Fruit fly (Drosophila melanogaster) whole organism, pupa: Measurements from ENCODE around the gene CG32772.

Experiments used
- CG12605 ChIP-seq: fragments of 200-800 bp; sonication (Bioruptor generic); IDR thresholded peaks from 2 replicates; pipeline ENCODE4 v1.3.6; 2022; ENCODE audit warnings: missing biosample characterization, missing genetic modification characterization
- CG13204 ChIP-seq: fragments of 200-800 bp; sonication (Bioruptor generic); optimal IDR thresholded peaks from 2 replicates; lab custom pipeline; 2018; ENCODE audit warnings: missing biosample characterization, mild to moderate bottlenecking, missing genetic modification characterization, moderate library complexity
- CG14655 ChIP-seq: fragments of 200-800 bp; sonication (Bioruptor generic); optimal IDR thresholded peaks from 3 replicates; lab custom pipeline; 2017; ENCODE audit warnings: mild to moderate bottlenecking, missing biosample characterization, missing genetic modification reagents, missing genetic modification characterization
- CG15710 ChIP-seq: fragments of 200-800 bp; sonication (Bioruptor generic); optimal IDR thresholded peaks from 2 replicates; lab custom pipeline; 2018; ENCODE audit warnings: missing biosample characterization, mild to moderate bottlenecking, missing genetic modification characterization, moderate library complexity
- CG34367 ChIP-seq: fragments of 200-800 bp; sonication (Bioruptor generic); optimal IDR thresholded peaks from 2 replicates; lab custom pipeline; 2018; ENCODE audit warnings: missing biosample characterization, mild to moderate bottlenecking, missing genetic modification characterization
- CG4496 ChIP-seq: fragments of 200-800 bp; sonication (Bioruptor generic); IDR thresholded peaks from 3 replicates; pipeline ENCODE4 v1.3.6; 2022; ENCODE audit warnings: missing biosample characterization, missing genetic modification characterization
- CG8301 ChIP-seq: fragments of 200-800 bp; sonication (Bioruptor generic); optimal IDR thresholded peaks from 2 replicates; lab custom pipeline; 2018; ENCODE audit warnings: missing biosample characterization, mild to moderate bottlenecking, missing genetic modification characterization
- CG9948 ChIP-seq: fragments of 200-800 bp; sonication (Bioruptor generic); optimal IDR thresholded peaks from 2 replicates; lab custom pipeline; 2018; ENCODE audit warnings: missing biosample characterization, mild to moderate bottlenecking, missing genetic modification characterization, moderate library complexity
- D1 ChIP-seq: fragments of 200-800 bp; sonication (Bioruptor generic); optimal IDR thresholded peaks from 2 replicates; lab custom pipeline; 2018; ENCODE audit warnings: missing biosample characterization, mild to moderate bottlenecking, missing genetic modification characterization, moderate library complexity
- Ets98B ChIP-seq: fragments of 200-800 bp; sonication (Bioruptor generic); IDR thresholded peaks from 2 replicates; pipeline ENCODE4 v1.3.6; 2022; ENCODE audit warnings: missing biosample characterization, missing genetic modification characterization
- Pif1A ChIP-seq: fragments of 200-800 bp; sonication (Bioruptor generic); optimal IDR thresholded peaks from 3 replicates; lab custom pipeline; 2016; ENCODE audit warnings: missing biosample characterization, missing genetic modification characterization
- fd96Ca ChIP-seq: fragments of 200-800 bp; sonication (Bioruptor generic); IDR thresholded peaks from 3 replicates; pipeline ENCODE4 v1.3.6; 2022; ENCODE audit warnings: missing biosample characterization, missing genetic modification characterization
- rn ChIP-seq: fragments of 200-800 bp; sonication (Bioruptor generic); IDR thresholded peaks from 2 replicates; pipeline ENCODE4 v1.3.6; 2022; ENCODE audit warnings: missing biosample characterization, missing genetic modification characterization

The CG32772 gene

dm6 chrX:4962964-4963363, 54.1 kb downstream of the CG32772 start:
- TF ChIP-seq CG4496 = 0 out of 3 replicates have a peak, but pooled peaks have one; percentile 25
- peak; percentile 19 for TF ChIP-seq Pif1A (GFP tag; lab: Kevin White, UChicago)
- no peak for TF ChIP-seq D1 (tag; lab: Kevin White, UChicago)
- TF ChIP-seq CG15710 = no peak
- peak; percentile 63 for TF ChIP-seq CG8301 (tag; lab: Kevin White, UChicago)
- no peak for TF ChIP-seq CG34367 (tag; lab: Kevin White, UChicago)
- no peak for TF ChIP-seq CG13204 (GFP tag; lab: Kevin White, UChicago)
- TF ChIP-seq CG14655 (GFP tag; lab: Kevin White, UChicago) = peak; percentile 77
- TF ChIP-seq CG9948 (tag; lab: Kevin White, UChicago) = peak; percentile 18
- no peak for TF ChIP-seq rn
- TF ChIP-seq CG12605 = 0 out of 2 replicates have a peak, but pooled peaks have one; percentile 13
- peak; percentile 67; the same call in 1 of the 3 replicates for TF ChIP-seq fd96Ca (GFP tag; lab: Robert Waterston, UW)
- peak; percentile 55 for TF ChIP-seq Ets98B
- TF ChIP-seq, all 21 proteins: peak for 8
